Worm (Caenorhabditis elegans) whole organism, L1 larva: Measurements from ENCODE around the gene rpoa-49.

ENCODE experiments used
- C04F5.9 ChIP-seq: sonication (generic microtip); optimal IDR thresholded peaks from 2 replicates; lab custom pipeline; 2016; ENCODE audit warnings: missing genetic modification characterization, missing compliant biosample characterization
- Y116A8C.19 ChIP-seq: sonication (generic microtip); optimal IDR thresholded peaks from 2 replicates; lab custom pipeline; 2016; ENCODE audit warnings: missing compliant biosample characterization, missing genetic modification characterization, borderline replicate concordance
- aha-1 ChIP-seq: fragments of 150-350 bp; optimal IDR thresholded peaks from 2 replicates; lab custom pipeline; 2014; ENCODE audit warnings: missing biosample characterization, missing genetic modification characterization
- alr-1 ChIP-seq: fragments of 200-800 bp; sonication (Bioruptor generic); optimal IDR thresholded peaks from 2 replicates; lab custom pipeline; 2018; ENCODE audit warnings: borderline replicate concordance, mild to moderate bottlenecking, missing genetic modification characterization, missing compliant biosample characterization
- aly-2 ChIP-seq: fragments of 150-350 bp; optimal IDR thresholded peaks from 2 replicates; lab custom pipeline; 2014; ENCODE audit warnings: missing biosample characterization, missing genetic modification characterization
- ama-1 ChIP-seq: fragments of 150-350 bp; optimal IDR thresholded peaks from 2 replicates; lab custom pipeline; 2014
- blmp-1 ChIP-seq: fragments of 150-350 bp; optimal IDR thresholded peaks from 2 replicates; lab custom pipeline; 2014; ENCODE audit warnings: missing biosample characterization, missing genetic modification characterization
- ceh-63 ChIP-seq: fragments of 200-800 bp; sonication (Bioruptor generic); optimal IDR thresholded peaks from 2 replicates; lab custom pipeline; 2018; ENCODE audit warnings: mild to moderate bottlenecking, missing genetic modification characterization, missing compliant biosample characterization
- ceh-8 ChIP-seq: fragments of 200-800 bp; sonication (Bioruptor generic); optimal IDR thresholded peaks from 2 replicates; lab custom pipeline; 2018; ENCODE audit warnings: mild to moderate bottlenecking, missing genetic modification characterization, moderate library complexity, missing compliant biosample characterization
- ceh-90 ChIP-seq: sonication (generic microtip); optimal IDR thresholded peaks from 2 replicates; lab custom pipeline; 2016; ENCODE audit warnings: missing genetic modification characterization, missing compliant biosample characterization
- ces-1 ChIP-seq: fragments of 150-350 bp; optimal IDR thresholded peaks from 2 replicates; lab custom pipeline; 2014; ENCODE audit warnings: missing biosample characterization, missing genetic modification reagents, missing genetic modification characterization
- dsc-1 ChIP-seq: sonication (generic microtip); optimal IDR thresholded peaks from 2 replicates; lab custom pipeline; 2016; ENCODE audit warnings: mild to moderate bottlenecking, missing genetic modification characterization, missing compliant biosample characterization
- efl-3 ChIP-seq: fragments of 200-800 bp; sonication (Bioruptor generic); optimal IDR thresholded peaks from 2 replicates; lab custom pipeline; 2018; ENCODE audit warnings: mild to moderate bottlenecking, missing genetic modification characterization, missing compliant biosample characterization
- elt-2 ChIP-seq: sonication (generic microtip); optimal IDR thresholded peaks from 2 replicates; lab custom pipeline; 2016; ENCODE audit warnings: missing genetic modification characterization, mild to moderate bottlenecking, inconsistent platforms, missing compliant biosample characterization, missing genetic modification reagents
- fkh-10 ChIP-seq: sonication (generic microtip); optimal IDR thresholded peaks from 2 replicates; lab custom pipeline; 2017; ENCODE audit warnings: missing biosample characterization, missing genetic modification reagents, missing genetic modification characterization
- fkh-4 ChIP-seq: sonication (generic microtip); optimal IDR thresholded peaks from 2 replicates; lab custom pipeline; 2016; ENCODE audit warnings: missing compliant biosample characterization, missing genetic modification characterization, borderline replicate concordance
- fkh-8 ChIP-seq: sonication (generic microtip); optimal IDR thresholded peaks from 2 replicates; lab custom pipeline; 2016; ENCODE audit warnings: mild to moderate bottlenecking, missing genetic modification characterization, missing compliant biosample characterization
- hpl-2 ChIP-seq: fragments of 150-350 bp; optimal IDR thresholded peaks from 2 replicates; lab custom pipeline; 2014; ENCODE audit warnings: missing biosample characterization, missing genetic modification reagents, missing genetic modification characterization
- irx-1 ChIP-seq: sonication (generic microtip); optimal IDR thresholded peaks from 2 replicates; lab custom pipeline; 2016; ENCODE audit warnings: missing genetic modification characterization, missing compliant biosample characterization
- lin-13 ChIP-seq: fragments of 150-350 bp; optimal IDR thresholded peaks from 2 replicates; lab custom pipeline; 2014; ENCODE audit warnings: missing biosample characterization, missing genetic modification reagents, missing genetic modification characterization
- lin-14 ChIP-seq: fragments of 200-800 bp; sonication (Bioruptor generic); optimal IDR thresholded peaks from 2 replicates; lab custom pipeline; 2018; ENCODE audit warnings: mild to moderate bottlenecking, missing genetic modification characterization, moderate library complexity, missing compliant biosample characterization
- lin-35 ChIP-seq, 2 experiments: fragments of 150-350 bp; optimal IDR thresholded peaks; 2 replicates each; lab custom pipeline; 2014; ENCODE audit warnings: missing biosample characterization in 2 of 2, missing genetic modification characterization in 2 of 2, missing genetic modification reagents in 2 of 2
- lsy-2 ChIP-seq, 2 experiments: fragments of 150-350 bp; optimal IDR thresholded peaks; 2 replicates each; lab custom pipeline; 2014; ENCODE audit warnings: missing biosample characterization in 2 of 2, missing genetic modification characterization in 2 of 2
- mdl-1 ChIP-seq, 2 experiments: fragments of 150-350 bp; optimal IDR thresholded peaks; 2 replicates each; lab custom pipeline; 2014 to 2017; ENCODE audit warnings: missing biosample characterization in 2 of 2, missing genetic modification characterization in 2 of 2, inconsistent platforms in 1 of 2
- mef-2 ChIP-seq: fragments of 150-350 bp; optimal IDR thresholded peaks from 2 replicates; lab custom pipeline; 2014; ENCODE audit warnings: missing biosample characterization, missing genetic modification characterization
- nhr-11 ChIP-seq: fragments of 150-350 bp; optimal IDR thresholded peaks from 2 replicates; lab custom pipeline; 2014; ENCODE audit warnings: missing biosample characterization, missing genetic modification characterization
- nhr-20 ChIP-seq: sonication (generic microtip); optimal IDR thresholded peaks from 2 replicates; lab custom pipeline; 2016; ENCODE audit warnings: mild to moderate bottlenecking, missing genetic modification characterization, missing compliant biosample characterization
- nhr-237 ChIP-seq: fragments of 150-350 bp; optimal IDR thresholded peaks from 2 replicates; lab custom pipeline; 2014; ENCODE audit warnings: missing biosample characterization, missing genetic modification characterization
- nhr-28 ChIP-seq: fragments of 150-350 bp; optimal IDR thresholded peaks from 2 replicates; lab custom pipeline; 2014; ENCODE audit warnings: missing biosample characterization, missing genetic modification characterization
- nhr-47 ChIP-seq: sonication (generic microtip); optimal IDR thresholded peaks from 2 replicates; lab custom pipeline; 2016; ENCODE audit warnings: mild to moderate bottlenecking, missing genetic modification characterization, moderate library complexity, missing compliant biosample characterization
- nhr-76 ChIP-seq: sonication (generic microtip); optimal IDR thresholded peaks from 2 replicates; lab custom pipeline; 2017; ENCODE audit warnings: missing biosample characterization, missing genetic modification characterization
- nhr-85 ChIP-seq: sonication (generic microtip); peaks from one replicate; lab custom pipeline; 2016; ENCODE audit warnings: missing genetic modification characterization, inconsistent platforms, missing compliant biosample characterization
- pax-3 ChIP-seq: fragments of 200-800 bp; sonication (Bioruptor generic); optimal IDR thresholded peaks from 2 replicates; lab custom pipeline; 2018; ENCODE audit warnings: mild to moderate bottlenecking, missing genetic modification characterization, moderate library complexity, missing compliant biosample characterization
- skn-1 ChIP-seq: fragments of 150-350 bp; optimal IDR thresholded peaks from 2 replicates; lab custom pipeline; 2014; ENCODE audit warnings: missing biosample characterization, missing genetic modification characterization
- tbx-2 ChIP-seq: sonication (generic microtip); optimal IDR thresholded peaks from 2 replicates; lab custom pipeline; 2016; ENCODE audit warnings: missing genetic modification characterization, missing compliant biosample characterization
- unc-86 ChIP-seq: sonication (generic microtip); optimal IDR thresholded peaks from 2 replicates; lab custom pipeline; 2016; ENCODE audit warnings: missing genetic modification characterization, missing compliant biosample characterization
- unc-98 ChIP-seq: fragments of 200-800 bp; sonication (Bioruptor generic); IDR thresholded peaks from 2 replicates; pipeline ENCODE4 v1.3.6; 2022; ENCODE audit warnings: missing genetic modification characterization, missing compliant biosample characterization
- xbp-1 ChIP-seq: sonication (generic microtip); optimal IDR thresholded peaks from 2 replicates; lab custom pipeline; 2016; ENCODE audit warnings: missing genetic modification characterization, missing compliant biosample characterization

Gene rpoa-49

ce11 chrII:73329-73728 lies 28.5 kb downstream of the rpoa-49 start:
- peak; percentile 83 for TF ChIP-seq fkh-10 (GFP tag; lab: Kevin White, UChicago)
- TF ChIP-seq efl-3 (GFP tag; lab: Kevin White, UChicago), result no peak
- no peak for TF ChIP-seq aha-1 (tag; lab: Kevin White, UChicago)
- no peak for TF ChIP-seq dsc-1 (tag; lab: Kevin White, UChicago)
- TF ChIP-seq pax-3 (tag; lab: Kevin White, UChicago), result no peak
- no peak for TF ChIP-seq mef-2
- no peak for TF ChIP-seq ceh-90 (tag; lab: Kevin White, UChicago)
- peak; percentile 59 for TF ChIP-seq ces-1
- no peak for TF ChIP-seq fkh-8 (tag; lab: Kevin White, UChicago)
- no peak for TF ChIP-seq alr-1 (tag; lab: Kevin White, UChicago)
- no peak for TF ChIP-seq aly-2 (tag; lab: Kevin White, UChicago)
- no peak for TF ChIP-seq mdl-1 (tag; optimal IDR thresholded peaks at IDR 0.05; lab: Kevin White, UChicago)
- TF ChIP-seq fkh-4 (tag; lab: Kevin White, UChicago), result no peak
- no peak for TF ChIP-seq ceh-63
- TF ChIP-seq elt-2 (tag; lab: Kevin White, UChicago), result no peak
- peak; percentile 61 for TF ChIP-seq lin-14 (GFP tag; lab: Kevin White, UChicago)
- no peak for TF ChIP-seq nhr-47
- TF ChIP-seq nhr-85, result no peak
- TF ChIP-seq lin-13 (GFP tag; lab: Kevin White, UChicago), result no peak
- TF ChIP-seq ama-1 (lab: Kevin White, UChicago), result no peak
- no peak for TF ChIP-seq unc-98 (GFP tag; lab: Robert Waterston, UW)
- no peak for TF ChIP-seq lsy-2 (tag; optimal IDR thresholded peaks at IDR 0.05; lab: Kevin White, UChicago)
- TF ChIP-seq nhr-28 (tag; lab: Kevin White, UChicago), result no peak
- TF ChIP-seq xbp-1 (tag; lab: Kevin White, UChicago), result peak; percentile 19
- no peak for TF ChIP-seq irx-1
- TF ChIP-seq C04F5.9 (tag; lab: Kevin White, UChicago), result no peak
- TF ChIP-seq blmp-1 (tag; lab: Kevin White, UChicago), result no peak
- no peak for TF ChIP-seq unc-86
- no peak for TF ChIP-seq tbx-2

ce11 chrII:73892-74291 lies 29.1 kb downstream of the rpoa-49 start:
- TF ChIP-seq ceh-8 (GFP tag; lab: Kevin White, UChicago) (peak; percentile 50), lin-14 (GFP tag; lab: Kevin White, UChicago) (peak; percentile 33), hpl-2 (GFP tag; lab: Kevin White, UChicago) (no peak)

- TF ChIP-seq Y116A8C.19 (tag; lab: Kevin White, UChicago), result no peak
- no peak for TF ChIP-seq nhr-237
- TF ChIP-seq nhr-20 (tag; lab: Kevin White, UChicago), result no peak
- TF ChIP-seq nhr-11 (tag; lab: Kevin White, UChicago), result no peak
- TF ChIP-seq skn-1 (tag; lab: Kevin White, UChicago), result no peak
- no peak for TF ChIP-seq ama-1 (lab: Kevin White, UChicago)
Measured at ce11 chrII:75831-76230, 31.0 kb downstream of the rpoa-49 start.

- TF ChIP-seq nhr-237, result no peak
- TF ChIP-seq lin-35 (GFP tag; optimal IDR thresholded peaks at IDR 0.05; lab: Kevin White, UChicago), result peak in 1 of 2 experiments; percentile 7
- no peak for TF ChIP-seq nhr-76 (tag; lab: Kevin White, UChicago)
Measured at ce11 chrII:76662-77061, 31.8 kb downstream of the rpoa-49 start.
